Fruit fly (Drosophila melanogaster) whole organism, embryonic: ENCODE data around the gene CG3091.
A peak's percentile ranks its signal among the peaks of the same experiment; 100 is the strongest.

ENCODE experiments used
- ATbp ChIP-seq: fragments of 200-800 bp; sonication (Bioruptor generic); optimal IDR thresholded peaks from 2 replicates; lab custom pipeline; 2017; ENCODE audit warnings: missing biosample characterization, mild to moderate bottlenecking, missing genetic modification characterization, missing genetic modification reagents
- Abd-B ChIP-seq: fragments of 200-800 bp; sonication (Bioruptor generic); optimal IDR thresholded peaks from 2 replicates; lab custom pipeline; 2018; ENCODE audit warnings: missing biosample characterization, mild to moderate bottlenecking, missing genetic modification characterization, moderate library complexity
- Aef1 ChIP-seq: fragments of 200-800 bp; sonication (Bioruptor generic); IDR thresholded peaks from 3 replicates; pipeline ENCODE4 v1.3.6; 2022; ENCODE audit warnings: missing biosample characterization, missing genetic modification characterization
- B-H2 ChIP-seq: fragments of 200-800 bp; sonication (Bioruptor generic); optimal IDR thresholded peaks from 2 replicates; lab custom pipeline; 2018; ENCODE audit warnings: missing biosample characterization, mild to moderate bottlenecking, missing genetic modification characterization
- CG10431 ChIP-seq: fragments of 200-800 bp; sonication (Bioruptor generic); optimal IDR thresholded peaks from 3 replicates; lab custom pipeline; 2018; ENCODE audit warnings: missing biosample characterization, mild to moderate bottlenecking, missing genetic modification characterization
- CG14667 ChIP-seq: fragments of 200-800 bp; sonication (Bioruptor generic); IDR thresholded peaks from 2 replicates; pipeline ENCODE4 v1.3.6; 2022; ENCODE audit warnings: missing biosample characterization, missing genetic modification characterization
- CG1603 ChIP-seq: fragments of 200-800 bp; sonication (Bioruptor generic); optimal IDR thresholded peaks from 2 replicates; lab custom pipeline; 2019; ENCODE audit warnings: missing biosample characterization, mild to moderate bottlenecking, missing genetic modification characterization, moderate library complexity
- CG17361 ChIP-seq: fragments of 200-800 bp; sonication (Bioruptor generic); IDR thresholded peaks from 3 replicates; pipeline ENCODE4 v1.3.6; 2022; ENCODE audit warnings: missing biosample characterization, missing genetic modification characterization
- CG18476 ChIP-seq: fragments of 200-800 bp; sonication (Bioruptor generic); optimal IDR thresholded peaks from 2 replicates; lab custom pipeline; 2016; ENCODE audit warnings: missing biosample characterization, mild to moderate bottlenecking, missing genetic modification characterization
- CG31441 ChIP-seq: fragments of 200-800 bp; sonication (Bioruptor generic); IDR thresholded peaks from 2 replicates; pipeline ENCODE4 v1.3.6; 2022; ENCODE audit warnings: missing biosample characterization, missing genetic modification characterization
- CG34224 ChIP-seq: fragments of 200-800 bp; sonication (Bioruptor generic); IDR thresholded peaks from 3 replicates; pipeline ENCODE4 v1.3.6; 2022; ENCODE audit warnings: missing biosample characterization, missing genetic modification characterization; ENCODE audit not compliant: partially characterized antibody
- CG3726 ChIP-seq: fragments of 200-800 bp; sonication (Bioruptor generic); IDR thresholded peaks from 3 replicates; pipeline ENCODE4, ENCODE4 v1.3.6; 2022; ENCODE audit warnings: missing biosample characterization, missing genetic modification characterization
- CG4854 ChIP-seq: fragments of 200-800 bp; sonication (Bioruptor generic); optimal IDR thresholded peaks from 2 replicates; lab custom pipeline; 2016; ENCODE audit warnings: missing biosample characterization, missing genetic modification characterization, inconsistent platforms
- CG5180 ChIP-seq: fragments of 200-800 bp; sonication (Bioruptor generic); optimal IDR thresholded peaks from 3 replicates; lab custom pipeline; 2017; ENCODE audit warnings: missing biosample characterization, missing genetic modification characterization, mild to moderate bottlenecking, moderate library complexity, missing genetic modification reagents
- CG5953 ChIP-seq: fragments of 200-800 bp; sonication (Bioruptor generic); IDR thresholded peaks from 2 replicates; pipeline ENCODE4 v1.3.6; 2022; ENCODE audit warnings: missing biosample characterization, missing genetic modification characterization
- CG7987 ChIP-seq: fragments of 200-800 bp; sonication (Bioruptor generic); optimal IDR thresholded peaks from 2 replicates; lab custom pipeline; 2018; ENCODE audit warnings: missing biosample characterization, mild to moderate bottlenecking, missing genetic modification characterization, moderate library complexity
- CG9727 ChIP-seq: fragments of 200-800 bp; sonication (Bioruptor generic); optimal IDR thresholded peaks from 3 replicates; lab custom pipeline; 2017; ENCODE audit warnings: missing biosample characterization, mild to moderate bottlenecking, missing genetic modification characterization
- MESR4 ChIP-seq: fragments of 200-800 bp; sonication (Bioruptor generic); optimal IDR thresholded peaks from 2 replicates; lab custom pipeline; 2018; ENCODE audit warnings: missing biosample characterization, mild to moderate bottlenecking, missing genetic modification characterization, moderate library complexity
- Mes4 ChIP-seq: fragments of 200-800 bp; sonication (Bioruptor generic); optimal IDR thresholded peaks from 2 replicates; lab custom pipeline; 2016; ENCODE audit warnings: missing biosample characterization, missing genetic modification characterization
- Mrtf ChIP-seq: fragments of 200-800 bp; sonication (Bioruptor generic); IDR thresholded peaks from 3 replicates; pipeline ENCODE4 v1.3.6; 2022; ENCODE audit warnings: missing biosample characterization, missing genetic modification characterization
- NC2α ChIP-seq: fragments of 200-800 bp; sonication (Bioruptor generic); optimal IDR thresholded peaks from 2 replicates; lab custom pipeline; 2016; ENCODE audit warnings: missing biosample characterization, missing genetic modification characterization
- Oli ChIP-seq: fragments of 200-800 bp; sonication (Bioruptor generic); optimal IDR thresholded peaks from 2 replicates; lab custom pipeline; 2018; ENCODE audit warnings: missing biosample characterization, mild to moderate bottlenecking, missing genetic modification characterization, moderate library complexity
- Ptx1 ChIP-seq: fragments of 200-800 bp; sonication (Bioruptor generic); IDR thresholded peaks from 2 replicates; pipeline ENCODE4 v1.3.6; 2022; ENCODE audit warnings: missing biosample characterization, missing genetic modification characterization
- Rx ChIP-seq: fragments of 200-800 bp; sonication (Bioruptor generic); IDR thresholded peaks from 2 replicates; pipeline ENCODE4 v1.3.6; 2022; ENCODE audit warnings: missing biosample characterization, missing genetic modification characterization
- Six4 ChIP-seq: fragments of 200-800 bp; sonication (Bioruptor generic); optimal IDR thresholded peaks from 2 replicates; lab custom pipeline; 2016; ENCODE audit warnings: missing biosample characterization, missing genetic modification characterization
- Sox102F ChIP-seq: fragments of 200-800 bp; sonication (Bioruptor generic); optimal IDR thresholded peaks from 2 replicates; lab custom pipeline; 2018; ENCODE audit warnings: missing biosample characterization, mild to moderate bottlenecking, missing genetic modification characterization, moderate library complexity
- TFAM ChIP-seq: fragments of 200-800 bp; sonication (Bioruptor generic); optimal IDR thresholded peaks from 2 replicates; lab custom pipeline; 2017; ENCODE audit warnings: missing biosample characterization, missing genetic modification characterization, inconsistent platforms
- ash1 ChIP-seq: fragments of 200-800 bp; sonication (Bioruptor generic); optimal IDR thresholded peaks from 2 replicates; lab custom pipeline; 2018; ENCODE audit warnings: missing biosample characterization, mild to moderate bottlenecking, missing genetic modification characterization
- chif ChIP-seq, 2 experiments: fragments of 200-800 bp; sonication (Bioruptor generic); optimal IDR thresholded peaks; 3 replicates each; lab custom pipeline; 2016; ENCODE audit warnings: missing biosample characterization in 2 of 2, missing genetic modification characterization in 2 of 2
- croc ChIP-seq: fragments of 200-800 bp; sonication (Bioruptor generic); conservative IDR thresholded peaks from 3 replicates; pipeline ENCODE4 v1.3.6; 2022; ENCODE audit warnings: missing biosample characterization, missing genetic modification characterization
- dati ChIP-seq: fragments of 200-800 bp; sonication (Bioruptor generic); IDR thresholded peaks from 2 replicates; pipeline ENCODE4 v1.3.6; 2022; ENCODE audit warnings: missing biosample characterization, missing genetic modification characterization
- dmrt11E ChIP-seq: fragments of 200-800 bp; sonication (Bioruptor generic); optimal IDR thresholded peaks from 3 replicates; lab custom pipeline; 2018; ENCODE audit warnings: missing biosample characterization, mild to moderate bottlenecking, missing genetic modification characterization, moderate library complexity
- eyg ChIP-seq: fragments of 200-800 bp; sonication (Bioruptor generic); optimal IDR thresholded peaks from 3 replicates; lab custom pipeline; 2016; ENCODE audit warnings: missing biosample characterization, missing genetic modification characterization
- fd96Cb ChIP-seq: fragments of 200-800 bp; sonication (Bioruptor generic); optimal IDR thresholded peaks from 2 replicates; lab custom pipeline; 2018; ENCODE audit warnings: missing biosample characterization, mild to moderate bottlenecking, missing genetic modification characterization, moderate library complexity
- gcm2 ChIP-seq: fragments of 200-800 bp; sonication (Bioruptor generic); optimal IDR thresholded peaks from 2 replicates; lab custom pipeline; 2016; ENCODE audit warnings: missing biosample characterization, missing genetic modification characterization
- grn ChIP-seq: fragments of 200-800 bp; sonication (Bioruptor generic); optimal IDR thresholded peaks from 3 replicates; lab custom pipeline; 2017; ENCODE audit warnings: missing biosample characterization, missing genetic modification characterization
- gt ChIP-seq: fragments of 200-800 bp; sonication (Bioruptor generic); IDR thresholded peaks from 2 replicates; pipeline ENCODE4 v1.3.6; 2022; ENCODE audit warnings: missing biosample characterization, missing genetic modification characterization
- ham ChIP-seq: fragments of 200-800 bp; sonication (Bioruptor generic); IDR thresholded peaks from 2 replicates; pipeline ENCODE4 v1.3.6; 2022; ENCODE audit warnings: missing biosample characterization, missing genetic modification characterization
- kni ChIP-seq: fragments of 200-800 bp; sonication (Bioruptor generic); optimal IDR thresholded peaks from 3 replicates; lab custom pipeline; 2017; ENCODE audit warnings: mild to moderate bottlenecking, missing biosample characterization, missing genetic modification reagents, missing genetic modification characterization
- pum ChIP-seq: fragments of 200-800 bp; sonication (Bioruptor generic); optimal IDR thresholded peaks from 2 replicates; lab custom pipeline; 2016; ENCODE audit warnings: missing biosample characterization, missing genetic modification characterization
- repo ChIP-seq: fragments of 200-800 bp; sonication (Bioruptor generic); optimal IDR thresholded peaks from 2 replicates; lab custom pipeline; 2016; ENCODE audit warnings: missing biosample characterization, missing genetic modification characterization
- sens ChIP-seq: fragments of 200-800 bp; sonication (Bioruptor generic); peaks from one replicate; lab custom pipeline; 2016; ENCODE audit warnings: missing biosample characterization, missing genetic modification characterization
- so ChIP-seq: fragments of 200-800 bp; sonication (Bioruptor generic); IDR thresholded peaks from 3 replicates; pipeline ENCODE4 v1.3.6; 2022; ENCODE audit warnings: missing biosample characterization, missing genetic modification characterization
- stc ChIP-seq: fragments of 200-800 bp; sonication (Bioruptor generic); IDR thresholded peaks from 2 replicates; pipeline ENCODE4 v1.3.6; 2022; ENCODE audit warnings: missing biosample characterization, missing genetic modification characterization
- toy ChIP-seq: fragments of 200-800 bp; sonication (Bioruptor generic); IDR thresholded peaks from 2 replicates; pipeline ENCODE4 v1.3.6; 2022; ENCODE audit warnings: missing biosample characterization, missing genetic modification characterization
- twi ChIP-seq: fragments of 200-800 bp; optimal IDR thresholded peaks from 2 replicates; lab custom pipeline; 2019; ENCODE audit warnings: missing biosample characterization, mild to moderate bottlenecking, missing genetic modification characterization, moderate library complexity
- tx ChIP-seq: fragments of 200-800 bp; sonication (Bioruptor generic); optimal IDR thresholded peaks from 2 replicates; lab custom pipeline; 2016; ENCODE audit warnings: missing biosample characterization, missing genetic modification characterization
- wdn ChIP-seq: fragments of 200-800 bp; sonication (Bioruptor generic); IDR thresholded peaks from 2 replicates; pipeline ENCODE4 v1.3.6; 2022; ENCODE audit warnings: missing biosample characterization, missing genetic modification characterization
- wek ChIP-seq: fragments of 200-800 bp; sonication (Bioruptor generic); optimal IDR thresholded peaks from 3 replicates; lab custom pipeline; 2018; ENCODE audit warnings: missing biosample characterization, mild to moderate bottlenecking, missing genetic modification characterization, moderate library complexity
- zen2 ChIP-seq: fragments of 200-800 bp; sonication (Bioruptor generic); IDR thresholded peaks from 3 replicates; pipeline ENCODE4 v1.3.6; 2022; ENCODE audit warnings: missing biosample characterization, missing genetic modification characterization; ENCODE audit not compliant: partially characterized antibody

Gene CG3091

dm6 chrX:2297428-2298200, 43.6 kb upstream of the CG3091 start (continued):
- TF ChIP-seq ham (GFP tag; lab: Robert Waterston, UW) (peak; percentile 87), stc (GFP tag; lab: Robert Waterston, UW) (peak; percentile 98), Rx (GFP tag; lab: Robert Waterston, UW) (peak; percentile 98), zen2 (no peak), CG17361 (peak; percentile 97), CG14667 (GFP tag; lab: Robert Waterston, UW) (peak; percentile 98), CG18476 (GFP tag; lab: Kevin White, UChicago) (peak; percentile 97), ATbp (GFP tag; lab: Kevin White, UChicago) (peak; percentile 99), croc (GFP tag; lab: Robert Waterston, UW) (peak; percentile 97), kni (peak; percentile 91), B-H2 (peak; percentile 93), dati (GFP tag; lab: Robert Waterston, UW) (peak; percentile 96), pum (GFP tag; lab: Kevin White, UChicago) (peak; percentile 99), wdn (peak; percentile 97), dmrt11E (tag; lab: Kevin White, UChicago) (peak; percentile 93), gt (GFP tag; lab: Robert Waterston, UW) (peak; percentile 97), CG1603 (peak; percentile 99), toy (GFP tag; lab: Robert Waterston, UW) (peak; percentile 93), eyg (GFP tag; lab: Kevin White, UChicago) (peak; percentile 96), twi (peak; percentile 94), wek (GFP tag; lab: Kevin White, UChicago) (peak; percentile 94), CG3726 (GFP tag; lab: Robert Waterston, UW) (peak; percentile 97), TFAM (peak; percentile 93), Mes4 (GFP tag; lab: Kevin White, UChicago) (peak; percentile 98), ash1 (peak; percentile 92), Sox102F (GFP tag; lab: Kevin White, UChicago) (peak; percentile 99), grn (peak; percentile 87), CG9727 (peak; percentile 96), MESR4 (GFP tag; lab: Kevin White, UChicago) (peak; percentile 78), chif (GFP tag; optimal IDR thresholded peaks at IDR 0.05; lab: Kevin White, UChicago) (peak; percentile 99), fd96Cb (tag; lab: Kevin White, UChicago) (peak; percentile 99), gcm2 (GFP tag; lab: Kevin White, UChicago) (peak; percentile 96), CG5953 (GFP tag; lab: Robert Waterston, UW) (peak; percentile 98), CG31441 (GFP tag; lab: Robert Waterston, UW) (peak; percentile 98), Abd-B (GFP tag; lab: Kevin White, UChicago) (peak; percentile 98), Oli (peak; percentile 99), CG5180 (GFP tag; lab: Kevin White, UChicago) (peak; percentile 91), Six4 (peak; percentile 99), NC2α (peak; percentile 98), so (GFP tag; lab: Robert Waterston, UW) (peak; percentile 98), tx (GFP tag; lab: Kevin White, UChicago) (peak; percentile 99), CG4854 (GFP tag; lab: Kevin White, UChicago) (peak; percentile 98), CG7987 (GFP tag; lab: Kevin White, UChicago) (peak; percentile 95), Aef1 (peak; percentile 99), repo (GFP tag; lab: Kevin White, UChicago) (peak; percentile 99), Ptx1 (peak; percentile 99), CG10431 (peak; percentile 95), CG34224 (GFP tag; lab: Robert Waterston, UW) (no peak), sens (GFP tag; lab: Kevin White, UChicago) (peak; percentile 100), Mrtf (peak; percentile 98)
